Worm (Caenorhabditis elegans): ENCODE data around the gene Y53C12A.3.
"Not testable (repeated sequence)": the region's sequence is repeated elsewhere in the genome, so short reads cannot be mapped to it uniquely, and the experiment has no call there.

Gene Y53C12A.3

ce11 chrII:9706207-9706606, at the start of gene Y53C12A.3:
Gene Y53C12A.3, minus strand, starts transcription at chrII:9706240.
- no peak for TF ChIP-seq unc-62 (GFP tag; optimal IDR thresholded peaks at IDR 0.05)

ce11 chrII:9755425-9755824, 49.4 kb upstream of the Y53C12A.3 start:
- TF ChIP-seq unc-62 (GFP tag; optimal IDR thresholded peaks at IDR 0.05), result no peak

ce11 chrII:9753730-9754129, 47.7 kb upstream of the Y53C12A.3 start, which contains the start of gene ZK1321.1:
Gene ZK1321.1, plus strand, starts transcription at chrII:9754030.
- no peak for TF ChIP-seq unc-62 (GFP tag; optimal IDR thresholded peaks at IDR 0.05)

- no peak for TF ChIP-seq unc-62 (GFP tag; optimal IDR thresholded peaks at IDR 0.05)
Observed at ce11 chrII:9753056-9753455, 47.0 kb upstream of the Y53C12A.3 start, which contains the start of gene Y53C12B.7. Gene Y53C12B.7, minus strand, starts transcription at chrII:9753218.

DNA sequence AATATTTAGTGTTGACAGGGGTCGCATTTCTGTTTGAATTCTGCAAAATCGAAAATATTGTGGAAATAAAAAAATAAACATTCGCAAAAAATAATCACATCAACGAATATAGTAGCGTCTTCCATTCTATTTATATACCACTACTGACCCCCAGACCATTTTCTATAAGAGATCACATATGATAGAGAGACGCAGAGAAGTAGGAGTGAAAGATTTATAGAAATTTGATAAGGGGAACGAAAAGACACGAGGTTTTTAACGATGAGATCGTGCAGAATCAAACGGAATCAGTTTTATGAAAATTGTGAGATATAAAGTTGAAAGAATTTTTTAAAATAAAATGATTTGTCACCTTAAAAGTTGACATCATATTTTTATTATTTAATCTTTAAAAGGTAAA, 46.2 kb upstream of the Y53C12A.3 start:
- TF ChIP-seq unc-62 (GFP tag; optimal IDR thresholded peaks at IDR 0.05), result no peak

ce11 chrII:9746069-9746468, 40.0 kb upstream of the Y53C12A.3 start, which contains the start of the genes Y53C12B.1 and nos-3:
Gene Y53C12B.1, minus strand, starts transcription at chrII:9746078.
Gene nos-3, plus strand, starts transcription at chrII:9746316.
- no peak for TF ChIP-seq unc-62 (GFP tag; optimal IDR thresholded peaks at IDR 0.05)

- no peak for TF ChIP-seq unc-62 (GFP tag; optimal IDR thresholded peaks at IDR 0.05)
Observed at ce11 chrII:9742784-9743183, 36.7 kb upstream of the Y53C12A.3 start, which contains the start of gene pno-1. Gene pno-1, minus strand, starts transcription at chrII:9742884.

DNA sequence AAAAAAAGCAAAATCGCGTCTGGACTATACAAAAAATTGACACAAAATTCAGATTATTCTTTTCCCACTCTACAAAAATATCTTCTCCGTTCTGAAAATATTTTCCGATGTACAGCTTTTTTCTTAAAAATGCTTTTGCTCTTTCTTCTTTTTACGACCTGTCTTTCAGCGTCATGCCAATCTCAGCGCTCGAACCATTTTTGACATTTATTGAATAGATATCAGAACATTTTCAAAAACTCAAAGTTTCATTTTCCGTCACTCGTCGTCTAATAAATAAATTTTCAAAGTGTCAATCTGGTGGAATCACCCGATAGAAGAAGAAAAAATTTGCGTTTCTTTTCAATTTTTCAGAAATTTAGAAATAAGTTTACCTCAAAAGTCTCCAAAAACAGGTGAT, 35.4 kb upstream of the Y53C12A.3 start:
- no peak for TF ChIP-seq unc-62 (GFP tag; optimal IDR thresholded peaks at IDR 0.05)

- TF ChIP-seq unc-62 (GFP tag; optimal IDR thresholded peaks at IDR 0.05), result no peak
Observed at ce11 chrII:9740552-9740951, 34.5 kb upstream of the Y53C12A.3 start.

DNA sequence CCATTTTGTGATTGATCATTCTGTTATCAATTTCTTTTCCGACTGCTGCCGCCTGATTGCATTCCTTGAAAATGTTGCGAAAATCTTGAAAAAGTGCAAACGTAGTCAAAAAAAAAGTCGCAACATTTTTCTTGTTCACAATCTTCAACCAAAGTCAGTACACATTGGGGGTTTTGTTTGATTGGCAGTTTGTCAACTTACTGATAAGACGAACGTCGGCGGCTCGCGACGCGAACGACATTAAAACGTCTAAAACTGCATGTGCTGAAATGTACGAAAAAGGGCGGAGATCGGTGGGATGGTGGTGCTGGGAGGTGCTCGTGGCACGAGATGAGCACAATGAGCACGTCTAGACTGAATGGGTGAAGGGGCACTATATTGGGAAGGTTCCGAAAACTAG, 32.8 kb upstream of the Y53C12A.3 start:
- TF ChIP-seq unc-62 (GFP tag; optimal IDR thresholded peaks at IDR 0.05), result no peak

- TF ChIP-seq unc-62 (GFP tag; optimal IDR thresholded peaks at IDR 0.05), result no peak
Observed at ce11 chrII:9735785-9736184, 29.7 kb upstream of the Y53C12A.3 start.

DNA sequence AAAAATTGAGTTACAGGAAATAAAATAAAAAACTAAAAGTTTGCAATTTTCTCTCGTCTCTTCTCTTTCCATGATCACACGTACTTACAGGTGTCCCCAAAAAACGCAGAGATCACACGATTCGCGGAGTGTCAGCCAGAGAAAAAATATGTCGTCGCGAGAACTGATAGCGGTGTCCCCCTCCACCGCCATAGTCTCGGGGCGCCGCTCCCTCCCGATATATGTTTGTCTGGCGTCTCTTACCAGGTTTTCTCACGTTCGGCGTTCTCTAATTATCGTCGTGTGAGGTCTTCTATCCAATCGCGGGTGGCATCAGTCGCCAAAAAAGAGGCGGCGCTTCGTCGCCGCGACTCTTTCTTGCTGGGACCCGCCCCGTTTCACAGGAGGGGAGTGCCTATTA, 25.8 kb upstream of the Y53C12A.3 start, which contains the start of gene mab-3:
Gene mab-3, plus strand, starts transcription at position 328 of the 400 bp plus-strand sequence.
- TF ChIP-seq unc-62 (GFP tag; optimal IDR thresholded peaks at IDR 0.05), result not testable (repeated sequence)

DNA sequence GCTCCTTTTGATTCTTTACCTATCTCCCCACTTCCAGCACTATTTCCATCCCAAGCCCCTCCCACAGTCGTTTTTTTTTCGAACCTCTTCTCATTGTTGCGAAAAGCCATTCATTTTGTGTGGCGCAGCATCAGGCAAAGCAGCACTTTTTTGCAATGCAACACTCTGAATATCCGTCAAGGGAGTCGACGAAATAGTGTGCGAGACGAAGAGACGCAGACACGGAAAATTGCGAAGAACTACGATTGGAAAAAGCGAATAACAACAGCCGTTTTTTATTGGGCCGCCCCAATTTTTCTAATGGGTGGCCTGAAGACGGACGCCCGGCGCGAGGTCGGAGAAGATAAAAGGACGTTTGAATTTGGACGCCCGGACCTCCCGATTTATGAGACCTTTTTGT, 23.8 kb upstream of the Y53C12A.3 start:
- no peak for TF ChIP-seq unc-62 (GFP tag; optimal IDR thresholded peaks at IDR 0.05)

ce11 chrII:9729196-9729595, 23.2 kb upstream of the Y53C12A.3 start:
- no peak for TF ChIP-seq unc-62 (GFP tag; optimal IDR thresholded peaks at IDR 0.05)

ce11 chrII:9728506-9728905, 22.5 kb upstream of the Y53C12A.3 start:
- no peak for TF ChIP-seq unc-62 (GFP tag; optimal IDR thresholded peaks at IDR 0.05)

DNA sequence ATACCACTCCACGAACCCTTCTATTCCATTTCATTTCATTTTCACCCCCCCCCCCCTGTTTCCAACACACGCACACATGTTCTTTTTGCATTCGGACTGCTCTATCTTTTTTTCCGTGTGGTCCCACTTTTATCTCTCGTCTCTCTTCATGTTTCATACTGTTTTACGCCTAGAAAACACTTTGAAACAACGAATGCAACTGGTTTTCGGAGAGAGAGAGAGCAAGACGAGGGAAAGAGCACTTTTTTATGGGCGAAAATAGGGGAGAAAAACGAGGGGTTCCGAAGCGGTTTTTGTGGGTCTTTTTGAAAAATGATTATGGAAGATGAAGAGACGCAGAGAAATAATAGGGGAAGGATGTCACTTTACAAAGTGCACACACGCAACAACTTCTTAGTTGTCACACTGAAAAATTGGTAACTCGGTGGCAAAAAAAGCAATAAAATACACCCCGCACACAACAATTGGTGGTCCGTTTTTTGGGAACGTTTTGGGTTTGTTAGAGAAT, 21.2 kb upstream of the Y53C12A.3 start:
- no peak for TF ChIP-seq unc-62 (GFP tag; optimal IDR thresholded peaks at IDR 0.05)

ce11 chrII:9725056-9725455, 19.0 kb upstream of the Y53C12A.3 start:
- no peak for TF ChIP-seq unc-62 (GFP tag; optimal IDR thresholded peaks at IDR 0.05)

DNA sequence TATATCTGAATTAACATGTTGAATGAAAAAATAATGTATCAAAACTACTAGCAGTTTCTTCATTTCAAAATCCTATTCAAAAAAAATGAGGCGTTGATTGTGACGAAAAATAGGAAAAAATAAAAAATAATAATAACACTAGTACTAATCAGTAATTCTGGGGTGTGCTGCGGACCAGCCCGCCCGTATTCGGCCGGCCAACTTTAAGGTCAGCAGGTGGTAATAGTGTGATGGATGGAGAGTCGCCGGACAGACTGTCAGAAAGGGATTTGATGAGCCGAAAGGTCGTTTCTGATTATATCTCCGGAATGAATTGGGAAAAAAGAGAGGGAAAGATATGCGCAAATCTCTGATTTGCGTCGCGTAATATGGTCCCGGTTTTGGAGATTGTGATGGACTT, 18.4 kb upstream of the Y53C12A.3 start, which contains the start of gene cutl-2:
Gene cutl-2, minus strand, starts transcription at position 210 of the 400 bp plus-strand sequence.
- no peak for TF ChIP-seq unc-62 (GFP tag; optimal IDR thresholded peaks at IDR 0.05)
